Fruit fly (Drosophila melanogaster) whole organism: ENCODE results near the gene CG10681.

Source experiments
- CG8478 ChIP-seq: fragments of >200 bp; optimal IDR thresholded peaks from 2 replicates; lab custom pipeline; 2018; ENCODE audit warnings: inconsistent platforms
- psq ChIP-seq: fragments of >200 bp; optimal IDR thresholded peaks from 2 replicates; lab custom pipeline; 2017

- no peak for TF ChIP-seq psq
- TF ChIP-seq CG8478 (lab: Kevin White, UChicago) = no peak
Observed at dm6 chr3L:12494273-12494672, 7.0 kb upstream of the CG10681 start.
